Fruit fly (Drosophila melanogaster) Kc167 (cell line): ENCODE results near the gene Claspin.

ENCODE experiments used
- Myc ChIP-seq: fragments of >200 bp; optimal IDR thresholded peaks from 2 replicates; lab custom pipeline; 2017; ENCODE audit warnings: missing external identifiers
- Sin3A ChIP-seq: fragments of >200 bp; optimal IDR thresholded peaks from 2 replicates; lab custom pipeline; 2018; ENCODE audit warnings: missing external identifiers
- h ChIP-seq: fragments of >200 bp; optimal IDR thresholded peaks from 3 replicates; lab custom pipeline; 2018; ENCODE audit warnings: missing external identifiers
- insv ChIP-seq: fragments of >200 bp; optimal IDR thresholded peaks from 3 replicates; lab custom pipeline; 2018; ENCODE audit warnings: missing external identifiers
- psq ChIP-seq: fragments of >200 bp; optimal IDR thresholded peaks from 2 replicates; lab custom pipeline; 2017; ENCODE audit warnings: missing external identifiers
- ttk ChIP-seq: sonication (Bioruptor generic); optimal IDR thresholded peaks from 2 replicates; lab custom pipeline; 2017; ENCODE audit warnings: missing external identifiers

DNA sequence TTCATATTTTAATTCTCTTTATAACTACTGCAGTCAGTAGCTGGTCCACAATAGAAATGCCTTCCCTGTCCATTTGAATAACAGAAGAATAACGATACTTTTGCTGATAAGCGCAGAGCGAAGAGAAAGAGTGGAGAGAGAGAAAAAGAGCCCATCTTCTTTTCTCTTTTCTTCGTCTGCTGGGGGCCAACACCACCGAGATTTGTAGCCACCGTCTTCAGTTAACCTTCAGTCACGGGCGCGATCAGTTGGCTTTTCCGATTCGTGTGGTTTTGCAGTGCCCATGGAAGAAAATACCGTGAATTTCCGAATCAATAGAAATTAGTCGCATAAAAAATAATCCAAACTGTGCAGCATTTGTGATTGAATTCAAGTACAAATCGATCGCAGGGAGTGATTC is 49.8 kb upstream of the Claspin start, which contains the start of gene CG1273:
- TF ChIP-seq psq (lab: Kevin White, UChicago) = no peak
- TF ChIP-seq Sin3A = no peak
- TF ChIP-seq h (lab: Kevin White, UChicago) = no peak
- TF ChIP-seq Myc (lab: Kevin White, UChicago) = no peak
- no peak for TF ChIP-seq ttk (lab: Kevin White, UChicago)
- no peak for TF ChIP-seq insv (lab: Kevin White, UChicago)
